Worm (Caenorhabditis elegans): ENCODE measurements around the gene F59A6.13.

ce11 chrII:5014399-5014798, 8.2 kb upstream of the F59A6.13 start, which contains the start of gene F59A6.2:
- no peak for TF ChIP-seq let-526 (GFP tag; IDR thresholded peaks at IDR 0.05)
- no peak for TF ChIP-seq pbrm-1 (GFP tag; IDR thresholded peaks at IDR 0.05)
- no peak for TF ChIP-seq unc-130 (GFP tag; optimal IDR thresholded peaks at IDR 0.05)
- TF ChIP-seq die-1 (tag; optimal IDR thresholded peaks at IDR 0.05) = no peak
- TF ChIP-seq snpc-3.4 (tag; optimal IDR thresholded peaks at IDR 0.05) = no peak
- no peak for TF ChIP-seq ama-1 (optimal IDR thresholded peaks at IDR 0.05)
- no peak for TF ChIP-seq ama-1 (GFP tag; optimal IDR thresholded peaks at IDR 0.05)
- TF ChIP-seq unc-62 (GFP tag; optimal IDR thresholded peaks at IDR 0.05) = no peak
- no peak for TF ChIP-seq snpc-4 (GFP tag; optimal IDR thresholded peaks at IDR 0.05)
- TF ChIP-seq snpc-4 (tag; optimal IDR thresholded peaks at IDR 0.05) = no peak
- TF ChIP-seq nhr-27 (tag; optimal IDR thresholded peaks at IDR 0.05) = no peak
- no peak for TF ChIP-seq lin-26 (GFP tag; IDR thresholded peaks at IDR 0.05)
- no peak for TF ChIP-seq lin-54 (GFP tag; optimal IDR thresholded peaks at IDR 0.05)
- no peak for TF ChIP-seq ceh-100 (GFP tag; IDR thresholded peaks at IDR 0.05)
